Fruit fly (Drosophila melanogaster): ENCODE results near the gene ttm2.

The ttm2 gene

DNA sequence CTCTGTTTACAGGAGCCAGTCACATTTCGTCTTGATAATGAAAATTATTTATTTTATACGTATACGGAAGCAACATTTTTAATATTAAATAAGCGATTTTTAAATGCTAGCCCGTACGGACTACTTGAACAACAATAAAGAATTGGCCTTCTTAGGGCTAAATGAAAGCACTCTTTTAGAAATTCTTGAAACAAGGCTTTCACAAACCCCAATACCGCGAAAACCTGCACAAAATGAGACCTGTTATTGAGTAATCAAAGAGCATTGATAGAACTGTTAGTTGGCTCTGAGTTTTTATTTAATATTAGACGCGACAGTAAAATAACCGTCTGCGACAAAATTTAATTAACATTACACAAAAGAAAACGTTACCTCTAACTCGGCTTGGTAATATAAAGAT is at the start of gene ttm2:
Gene ttm2, plus strand, starts transcription at position 301 of the 400 bp plus-strand sequence.
- TF ChIP-seq bcd (GFP tag; optimal IDR thresholded peaks at IDR 0.05): no peak

DNA sequence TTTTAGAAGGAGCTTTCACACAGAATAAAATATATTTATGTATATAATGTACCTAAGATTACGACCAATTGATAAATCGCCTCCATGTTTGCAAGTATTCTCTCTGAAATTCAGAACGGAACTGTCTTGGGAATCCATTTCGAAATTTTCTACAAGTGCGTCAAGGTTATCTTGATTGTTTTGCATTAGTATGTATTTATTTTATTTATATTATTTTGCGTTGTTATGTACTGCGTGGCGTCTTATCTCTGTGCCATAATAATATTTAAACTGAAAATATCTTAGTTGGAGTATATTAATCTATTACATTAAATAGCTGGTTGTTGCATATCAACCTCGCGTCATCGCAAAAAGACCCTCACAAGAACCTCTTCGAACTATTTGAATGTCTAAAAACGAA is 43.5 kb upstream of the ttm2 start, which contains the start of gene CG42846:
Gene CG42846, minus strand, starts transcription at position 101 of the 400 bp plus-strand sequence.
- TF ChIP-seq CG34376 (GFP tag; optimal IDR thresholded peaks at IDR 0.05) (peak; percentile 12), lbe (GFP tag; optimal IDR thresholded peaks at IDR 0.05) (peak; percentile 18), CG13296 (GFP tag; optimal IDR thresholded peaks at IDR 0.05) (no peak), NC2β (GFP tag; optimal IDR thresholded peaks at IDR 0.05) (no peak), CG11695 (GFP tag; IDR thresholded peaks at IDR 0.05) (no peak)

DNA sequence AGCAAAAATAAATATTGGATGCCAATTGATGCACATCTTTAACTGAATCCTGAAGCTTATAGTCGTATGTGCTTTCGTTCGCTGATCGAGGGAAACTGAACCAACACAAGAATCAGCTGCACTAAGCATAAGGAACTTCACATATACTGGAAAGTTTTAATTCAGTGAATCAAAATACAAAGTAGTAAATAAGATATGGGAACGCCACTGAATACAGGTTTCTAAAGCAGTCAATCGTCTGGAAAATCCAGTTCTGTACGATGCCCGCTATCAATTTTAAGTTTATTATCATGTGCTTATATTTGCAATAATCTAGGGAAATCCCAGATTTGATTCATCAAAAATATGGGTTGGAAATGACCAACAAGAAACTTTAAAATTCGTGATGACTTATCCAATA is 42.7 kb upstream of the ttm2 start, which contains the start of gene CG34454:
Gene CG34454, minus strand, starts transcription at position 84 of the 400 bp plus-strand sequence.
- no peak for TF ChIP-seq dpn (GFP tag; optimal IDR thresholded peaks at IDR 0.05)

DNA sequence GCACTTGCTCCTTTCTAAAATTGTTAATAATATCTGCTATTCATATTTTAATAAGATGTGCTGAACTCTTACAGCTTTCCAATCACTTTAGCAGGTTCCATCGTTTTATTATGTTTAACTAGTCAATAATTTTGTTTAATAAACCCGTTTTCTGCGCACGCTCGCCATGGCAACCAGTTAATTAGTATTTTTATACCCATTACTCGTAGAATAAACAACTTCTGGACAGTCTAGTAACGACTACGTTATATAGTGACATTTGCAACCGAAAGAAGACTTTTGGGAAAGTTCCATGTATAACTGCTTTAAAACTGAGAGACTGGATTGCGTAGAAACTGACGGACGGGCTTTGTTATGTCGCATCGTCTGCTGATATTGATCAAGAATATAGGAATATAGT is 41.7 kb upstream of the ttm2 start, which contains the start of gene CG34453:
Gene CG34453, minus strand, starts transcription at position 101 of the 400 bp plus-strand sequence.
- TF ChIP-seq ato (GFP tag; IDR thresholded peaks at IDR 0.05; ENCODE audit: partially characterized antibody) (no peak), ab (GFP tag; optimal IDR thresholded peaks at IDR 0.05) (no peak), eve (GFP tag; optimal IDR thresholded peaks at IDR 0.05) (peak in 1 of 2 experiments; percentile 33), CG17829 (tag; optimal IDR thresholded peaks at IDR 0.05) (no peak), ind (GFP tag; optimal IDR thresholded peaks at IDR 0.05) (no peak), slou (GFP tag; optimal IDR thresholded peaks at IDR 0.05) (no peak)

DNA sequence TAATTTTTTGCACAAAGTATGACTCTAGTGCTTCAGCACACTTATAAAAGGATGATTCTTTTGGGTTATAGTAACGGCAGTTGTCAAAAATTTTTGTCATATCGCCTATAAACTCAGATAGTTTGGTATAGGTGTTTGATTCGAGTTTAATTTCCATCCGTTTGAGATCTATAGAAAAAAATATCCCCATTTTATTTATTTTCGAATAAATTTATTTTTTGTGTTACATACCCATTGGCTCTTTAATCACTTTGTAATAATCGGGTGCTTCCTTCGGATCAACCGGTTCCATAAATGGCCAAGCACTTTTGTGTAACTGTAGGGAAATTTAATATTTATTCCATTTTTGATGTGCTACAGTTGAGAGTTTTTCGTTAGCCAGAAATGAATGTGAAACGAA is 40.6 kb upstream of the ttm2 start:
- TF ChIP-seq odd (GFP tag; optimal IDR thresholded peaks at IDR 0.05) (no peak), CG10462 (GFP tag; optimal IDR thresholded peaks at IDR 0.05) (no peak)

DNA sequence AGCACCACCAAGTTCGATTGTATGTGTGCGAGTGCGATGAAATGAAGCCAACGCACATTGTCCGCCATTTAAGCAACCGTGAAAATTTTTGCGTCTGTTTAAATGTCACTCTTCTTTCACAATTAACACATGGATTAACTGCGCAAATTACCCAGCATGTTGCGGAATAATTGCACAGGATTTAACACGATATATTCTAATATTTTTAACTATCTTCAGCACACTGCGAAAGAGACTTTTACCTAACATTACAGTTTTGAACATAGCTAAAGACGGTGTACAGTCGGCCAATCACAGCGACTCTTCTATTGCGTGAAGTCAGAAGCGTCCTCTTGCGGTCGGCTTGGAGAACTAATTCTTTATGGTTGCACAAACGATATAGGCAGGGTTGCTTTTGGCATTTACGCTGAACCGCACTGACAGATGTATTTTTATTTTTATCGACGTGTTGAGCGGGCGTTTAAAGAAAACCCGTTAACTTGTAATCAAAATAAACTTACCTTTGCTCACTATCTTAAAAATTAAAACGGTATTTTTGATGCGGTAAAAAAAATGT is 28.2 kb upstream of the ttm2 start:
- TF ChIP-seq CG18262 (tag; optimal IDR thresholded peaks at IDR 0.05): no peak
- TF ChIP-seq bowl (GFP tag; IDR thresholded peaks at IDR 0.05): no peak
- TF ChIP-seq CG7928 (GFP tag; optimal IDR thresholded peaks at IDR 0.05): peak; percentile 60
- TF ChIP-seq CG11696 (GFP tag; IDR thresholded peaks at IDR 0.05): no peak
- no peak for TF ChIP-seq CG12391 (tag; optimal IDR thresholded peaks at IDR 0.05)
- TF ChIP-seq CG8359 (GFP tag; optimal IDR thresholded peaks at IDR 0.05; ENCODE audit: borderline replicate concordance): no peak
- TF ChIP-seq sima (GFP tag; optimal IDR thresholded peaks at IDR 0.05): no peak
- TF ChIP-seq her (GFP tag; optimal IDR thresholded peaks at IDR 0.05): peak; percentile 26
- TF ChIP-seq fu2 (GFP tag; optimal IDR thresholded peaks at IDR 0.05): peak; percentile 35
- TF ChIP-seq CG11247 (GFP tag; IDR thresholded peaks at IDR 0.05): no peak; the same call in none of the 2 replicates
- peak; percentile 47; the same call in 1 of the 3 replicates for TF ChIP-seq ken (GFP tag; IDR thresholded peaks at IDR 0.05)
- no peak for TF ChIP-seq zf30C (GFP tag; optimal IDR thresholded peaks at IDR 0.05)
- peak; percentile 76 for TF ChIP-seq CG15479 (GFP tag; optimal IDR thresholded peaks at IDR 0.05)
- TF ChIP-seq CG10565 (GFP tag; optimal IDR thresholded peaks at IDR 0.05): no peak
- no peak for TF ChIP-seq mirr (GFP tag; optimal IDR thresholded peaks at IDR 0.05)
- TF ChIP-seq pzg (GFP tag; optimal IDR thresholded peaks at IDR 0.05): peak; percentile 92
- no peak for TF ChIP-seq Drgx (GFP tag; IDR thresholded peaks at IDR 0.05)
- peak; percentile 94 for TF ChIP-seq Med (GFP tag)
- no peak for TF ChIP-seq cato (GFP tag; optimal IDR thresholded peaks at IDR 0.05; ENCODE audit: borderline replicate concordance)
- no peak for TF ChIP-seq Ravus (GFP tag; IDR thresholded peaks at IDR 0.05)
- no peak for TF ChIP-seq esg (GFP tag; conservative IDR thresholded peaks at IDR 0.05)
- no peak for TF ChIP-seq kay (GFP tag; optimal IDR thresholded peaks at IDR 0.05)
- peak; percentile 73 for TF ChIP-seq CG16813 (GFP tag; IDR thresholded peaks at IDR 0.05; ENCODE audit: partially characterized antibody)
- TF ChIP-seq Lim3 (GFP tag; IDR thresholded peaks at IDR 0.05): no peak
- TF ChIP-seq sens-2 (GFP tag; IDR thresholded peaks at IDR 0.05): 0 out of 2 replicates have a peak, but pooled peaks have one; percentile 16
- no peak for TF ChIP-seq run (tag; optimal IDR thresholded peaks at IDR 0.05)
- TF ChIP-seq CG18476 (GFP tag; optimal IDR thresholded peaks at IDR 0.05): no peak
